Worm (Caenorhabditis elegans): ENCODE data around the gene K03A11.5.

K03A11.5 gene

ce11 chrX:13038791-13039190 lies 24.5 kb upstream of the K03A11.5 start (continued):
- TF ChIP-seq madf-8 (GFP tag; conservative IDR thresholded peaks at IDR 0.05) (no peak), lin-40 (tag; optimal IDR thresholded peaks at IDR 0.05) (peak; percentile 56), lsy-27 (tag; optimal IDR thresholded peaks at IDR 0.05; ENCODE audit: borderline replicate concordance, insufficient read depth) (peak; percentile 69), mcd-1 (GFP tag; IDR thresholded peaks at IDR 0.05) (no peak), him-1 (tag; optimal IDR thresholded peaks at IDR 0.05) (peak; percentile 90), ama-1 (optimal IDR thresholded peaks at IDR 0.05) (no peak), ama-1 (GFP tag; optimal IDR thresholded peaks at IDR 0.05) (peak in 1 of 2 experiments; percentile 32), hlh-12 (tag; optimal IDR thresholded peaks at IDR 0.05) (no peak), madf-3 (GFP tag; IDR thresholded peaks at IDR 0.05) (no peak), lin-26 (GFP tag; IDR thresholded peaks at IDR 0.05) (peak; percentile 93), Y95B8A.8 (GFP tag; IDR thresholded peaks at IDR 0.05) (peak; percentile 39; the same call in 1 of the 2 replicates), K12H6.12 (tag; optimal IDR thresholded peaks at IDR 0.05) (no peak), hmg-20 (GFP tag; IDR thresholded peaks at IDR 0.05) (0 out of 2 replicates have a peak, but pooled peaks have one; percentile 44), snpc-1.3 (tag; optimal IDR thresholded peaks at IDR 0.05; ENCODE audit: insufficient read depth) (peak; percentile 61), efl-1 (GFP tag; optimal IDR thresholded peaks at IDR 0.05) (no peak), cebp-1 (GFP tag; IDR thresholded peaks at IDR 0.05) (no peak), cebp-1 (tag; optimal IDR thresholded peaks at IDR 0.05) (no peak), tbp1 (GFP tag; optimal IDR thresholded peaks at IDR 0.05) (peak; percentile 87), Y56A3A.18 (GFP tag; IDR thresholded peaks at IDR 0.05) (peak; percentile 27; the same call in 1 of the 2 replicates), dox-1 (GFP tag; IDR thresholded peaks at IDR 0.05) (peak; percentile 87; the same call in 1 of the 2 replicates), ets-4 (GFP tag; optimal IDR thresholded peaks at IDR 0.05) (peak; percentile 45)

- no peak for TF ChIP-seq let-607 (tag; optimal IDR thresholded peaks at IDR 0.05)
- TF ChIP-seq akir-1 (GFP tag; optimal IDR thresholded peaks at IDR 0.05) = no peak
- no peak for TF ChIP-seq nfyb-1 (GFP tag; IDR thresholded peaks at IDR 0.05)
These were observed 21.5 kb upstream of the K03A11.5 start for ce11 chrX:13041830-13042229.

DNA sequence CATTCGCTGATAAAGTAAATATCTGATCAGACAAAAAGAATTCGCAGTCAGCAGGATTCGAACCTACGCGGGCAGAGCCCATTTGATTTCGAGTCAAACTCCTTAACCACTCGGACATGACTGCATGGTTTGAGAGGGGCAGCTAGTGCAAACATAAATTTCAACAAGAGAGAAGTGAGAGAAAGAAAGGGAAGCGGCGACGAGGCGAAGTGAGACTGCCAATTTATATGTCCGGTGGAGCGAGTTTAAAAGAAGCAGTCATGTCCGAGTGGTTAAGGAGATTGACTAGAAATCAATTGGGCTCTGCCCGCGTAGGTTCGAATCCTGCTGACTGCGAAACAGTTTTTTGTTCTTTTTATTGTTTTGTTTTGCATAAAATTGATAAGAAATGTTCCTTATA lies 17.0 kb upstream of the K03A11.5 start:
- peak; percentile 38 for TF ChIP-seq snpc-1.1 (tag; optimal IDR thresholded peaks at IDR 0.05; ENCODE audit: insufficient read depth)
- TF ChIP-seq ekl-4 (GFP tag; IDR thresholded peaks at IDR 0.05) = peak; percentile 91
- TF ChIP-seq aptf-3 (GFP tag; IDR thresholded peaks at IDR 0.05) = 0 out of 2 replicates have a peak, but pooled peaks have one; percentile 86
- 0 out of 2 replicates have a peak, but pooled peaks have one; percentile 74 for TF ChIP-seq nhr-120 (GFP tag; IDR thresholded peaks at IDR 0.05)
- peak; percentile 73 for TF ChIP-seq somi-1 (GFP tag; optimal IDR thresholded peaks at IDR 0.05)
- peak; percentile 92; the same call in 1 of the 2 replicates for TF ChIP-seq cebp-2 (GFP tag; IDR thresholded peaks at IDR 0.05)
- TF ChIP-seq mes-4 (tag; optimal IDR thresholded peaks at IDR 0.05) = peak; percentile 48
- peak; percentile 89 for TF ChIP-seq hmg-20 (GFP tag; IDR thresholded peaks at IDR 0.05)
- TF ChIP-seq akir-1 (GFP tag; optimal IDR thresholded peaks at IDR 0.05) = peak; percentile 82
- peak; percentile 23; the same call in 1 of the 2 replicates for TF ChIP-seq madf-8 (GFP tag; conservative IDR thresholded peaks at IDR 0.05)
- TF ChIP-seq atf-7 (tag; optimal IDR thresholded peaks at IDR 0.05) = peak; percentile 74
- TF ChIP-seq aptf-2 (GFP tag; conservative IDR thresholded peaks at IDR 0.05) = 0 out of 2 replicates have a peak, but pooled peaks have one; percentile 41
- peak; percentile 84 for TF ChIP-seq fkh-3 (tag; optimal IDR thresholded peaks at IDR 0.05)
- peak; percentile 84 for TF ChIP-seq gei-17 (GFP tag; optimal IDR thresholded peaks at IDR 0.05)
- peak; percentile 80 for TF ChIP-seq ztf-18 (tag; optimal IDR thresholded peaks at IDR 0.05)
- peak; percentile 79 for TF ChIP-seq Y79H2A.3 (GFP tag; conservative IDR thresholded peaks at IDR 0.05)
- peak; percentile 46 for TF ChIP-seq ztf-22 (GFP tag; optimal IDR thresholded peaks at IDR 0.05)
- TF ChIP-seq attf-5 (GFP tag; optimal IDR thresholded peaks at IDR 0.05) = peak; percentile 70
- TF ChIP-seq B0261.1 (tag; optimal IDR thresholded peaks at IDR 0.05) = peak; percentile 100
- TF ChIP-seq lin-54 (GFP tag; optimal IDR thresholded peaks at IDR 0.05) = peak; percentile 71
- TF ChIP-seq let-607 (tag; optimal IDR thresholded peaks at IDR 0.05) = peak; percentile 66 to 70
- TF ChIP-seq nhr-27 (tag; optimal IDR thresholded peaks at IDR 0.05) = peak; percentile 85
- peak; percentile 66 for TF ChIP-seq tlf-1 (GFP tag; optimal IDR thresholded peaks at IDR 0.05)
- TF ChIP-seq hrde-1 (tag; optimal IDR thresholded peaks at IDR 0.05; ENCODE audit: borderline replicate concordance) = peak; percentile 82
- peak; percentile 88 for TF ChIP-seq B0035.1 (tag; optimal IDR thresholded peaks at IDR 0.05)
